Worm (Caenorhabditis elegans) whole organism, L4 larva: ENCODE results near the gene mvb-12.

ENCODE experiments used
- D1046.2 ChIP-seq: fragments of 200-800 bp; sonication (Bioruptor generic); IDR thresholded peaks from 2 replicates; pipeline ENCODE4 v1.3.6; 2022; ENCODE audit warnings: missing genetic modification characterization, missing compliant biosample characterization
- F10B5.3 ChIP-seq: sonication (generic microtip); optimal IDR thresholded peaks from 2 replicates; lab custom pipeline; 2016; ENCODE audit warnings: mild to moderate bottlenecking, missing genetic modification characterization, missing compliant biosample characterization
- F26F4.8 ChIP-seq: fragments of 200-800 bp; sonication (Bioruptor generic); conservative IDR thresholded peaks from 2 replicates; pipeline ENCODE4 v1.3.6; 2022; ENCODE audit warnings: missing genetic modification characterization, missing compliant biosample characterization
- F37D6.2 ChIP-seq: sonication (generic microtip); optimal IDR thresholded peaks from 2 replicates; lab custom pipeline; 2016; ENCODE audit warnings: mild to moderate bottlenecking, missing genetic modification characterization, missing compliant biosample characterization
- R02D3.7 ChIP-seq: fragments of 150-350 bp; sonication (generic microtip); optimal IDR thresholded peaks from 3 replicates; lab custom pipeline; 2014; ENCODE audit warnings: missing biosample characterization, missing genetic modification characterization
- T26A8.4 ChIP-seq: fragments of 200-800 bp; sonication (Bioruptor generic); IDR thresholded peaks from 2 replicates; pipeline ENCODE4 v1.3.6; 2022; ENCODE audit warnings: missing genetic modification characterization, missing compliant biosample characterization
- Y5F2A.4 ChIP-seq: fragments of 200-800 bp; sonication (Bioruptor generic); optimal IDR thresholded peaks from 2 replicates; lab custom pipeline; 2018; ENCODE audit warnings: mild to moderate bottlenecking, missing genetic modification characterization, missing compliant biosample characterization
- Y75B8A.6 ChIP-seq: fragments of 200-800 bp; sonication (Bioruptor generic); IDR thresholded peaks from 2 replicates; pipeline ENCODE4 v1.3.6; 2022; ENCODE audit warnings: missing genetic modification reagents, missing genetic modification characterization, missing compliant biosample characterization
- aha-1 ChIP-seq: fragments of 150-350 bp; peaks from one replicate; lab custom pipeline; 2014; ENCODE audit warnings: missing biosample characterization, missing genetic modification characterization
- arid-1 ChIP-seq: fragments of 200-800 bp; sonication (Bioruptor generic); conservative IDR thresholded peaks from 2 replicates; pipeline ENCODE4 v1.3.6; 2022; ENCODE audit warnings: missing genetic modification reagents, missing genetic modification characterization, missing compliant biosample characterization
- attf-4 ChIP-seq: sonication (generic microtip); optimal IDR thresholded peaks from 3 replicates; lab custom pipeline; 2017; ENCODE audit warnings: missing biosample characterization, missing genetic modification characterization
- ceh-28 ChIP-seq: fragments of 150-350 bp; optimal IDR thresholded peaks from 2 replicates; lab custom pipeline; 2014; ENCODE audit warnings: missing biosample characterization, missing genetic modification reagents, missing genetic modification characterization
- ceh-44 ChIP-seq: fragments of 200-800 bp; sonication (Bioruptor generic); IDR thresholded peaks from 2 replicates; pipeline ENCODE4 v1.3.6; 2022; ENCODE audit warnings: missing genetic modification reagents, missing genetic modification characterization, missing compliant biosample characterization
- ceh-82 ChIP-seq: sonication (generic microtip); optimal IDR thresholded peaks from 2 replicates; lab custom pipeline; 2017; ENCODE audit warnings: missing biosample characterization, missing genetic modification characterization
- cey-2 ChIP-seq: sonication (generic microtip); optimal IDR thresholded peaks from 3 replicates; lab custom pipeline; 2017; ENCODE audit warnings: missing genetic modification characterization, mild to moderate bottlenecking, missing compliant biosample characterization, antibody characterized with exemption, borderline replicate concordance; ENCODE audit not compliant: insufficient read depth
- daf-16 ChIP-seq, 3 experiments: sonication (generic microtip); optimal IDR thresholded peaks; 2 replicates each; lab custom pipeline; 2016 to 2017; ENCODE audit warnings: missing genetic modification characterization in 3 of 3, missing genetic modification reagents in 3 of 3, mild to moderate bottlenecking in 2 of 3, missing compliant biosample characterization in 2 of 3, missing biosample characterization in 1 of 3, moderate library complexity in 1 of 3
- daf-19 ChIP-seq: fragments of 200-800 bp; sonication (Bioruptor generic); conservative IDR thresholded peaks from 2 replicates; pipeline ENCODE4 v1.3.6; 2022; ENCODE audit warnings: missing genetic modification characterization, missing compliant biosample characterization
- dmd-8 ChIP-seq: fragments of 200-800 bp; sonication (Bioruptor generic); IDR thresholded peaks from 2 replicates; pipeline ENCODE4 v1.3.6; 2022; ENCODE audit warnings: missing genetic modification characterization, missing compliant biosample characterization
- dve-1 ChIP-seq: sonication (generic microtip); optimal IDR thresholded peaks from 2 replicates; lab custom pipeline; 2017; ENCODE audit warnings: antibody characterized with exemption, mild to moderate bottlenecking, missing genetic modification characterization, missing compliant biosample characterization; ENCODE audit not compliant: insufficient read depth
- fkh-10 ChIP-seq: fragments of 150-350 bp; optimal IDR thresholded peaks from 2 replicates; lab custom pipeline; 2014; ENCODE audit warnings: missing biosample characterization, missing genetic modification reagents, missing genetic modification characterization
- fos-1 ChIP-seq: fragments of 150-350 bp; optimal IDR thresholded peaks from 2 replicates; lab custom pipeline; 2014; ENCODE audit warnings: missing biosample characterization, missing genetic modification characterization
- hif-1 ChIP-seq, 2 experiments: sonication (generic microtip); optimal IDR thresholded peaks; 2 replicates each; lab custom pipeline; 2016 to 2017; ENCODE audit warnings: missing compliant biosample characterization in 2 of 2, missing genetic modification characterization in 2 of 2, missing genetic modification reagents in 2 of 2, missing genotype in 2 of 2, mild to moderate bottlenecking in 1 of 2
- hmg-1.1 ChIP-seq: fragments of 200-800 bp; sonication (Bioruptor generic); IDR thresholded peaks from 2 replicates; pipeline ENCODE4 v1.3.6; 2022; ENCODE audit warnings: missing genetic modification reagents, missing genetic modification characterization, missing compliant biosample characterization
- jun-1 ChIP-seq: fragments of 150-350 bp; optimal IDR thresholded peaks from 2 replicates; lab custom pipeline; 2014; ENCODE audit warnings: missing biosample characterization, missing genetic modification reagents, missing genetic modification characterization
- lim-7 ChIP-seq: fragments of 200-800 bp; sonication (Bioruptor generic); IDR thresholded peaks from 2 replicates; pipeline ENCODE4 v1.3.6; 2022; ENCODE audit warnings: missing genetic modification characterization, missing compliant biosample characterization
- lin-1 ChIP-seq: fragments of 200-800 bp; sonication (Bioruptor generic); IDR thresholded peaks from 2 replicates; pipeline ENCODE4 v1.3.6; 2022; ENCODE audit warnings: missing genetic modification reagents, missing genetic modification characterization, missing compliant biosample characterization
- lin-29 ChIP-seq: fragments of 200-800 bp; sonication (Bioruptor generic); IDR thresholded peaks from 2 replicates; pipeline ENCODE4 v1.3.6; 2022; ENCODE audit warnings: missing genetic modification reagents, missing genetic modification characterization, missing compliant biosample characterization
- madf-5 ChIP-seq, 2 experiments: fragments of 200-800 bp; sonication (Bioruptor generic); IDR thresholded peaks; 2 replicates each; pipeline ENCODE4 v1.3.6; 2022; ENCODE audit warnings: missing compliant biosample characterization in 2 of 2, missing genetic modification characterization in 2 of 2
- mdl-1 ChIP-seq, 2 experiments: fragments of 150-350 bp in 1 of 2; sonication (generic microtip) in 1 of 2; optimal IDR thresholded peaks; 2 replicates each; lab custom pipeline; 2014 to 2017; ENCODE audit warnings: missing biosample characterization in 2 of 2, missing genetic modification characterization in 2 of 2
- nhr-10 ChIP-seq: fragments of 150-350 bp; optimal IDR thresholded peaks from 2 replicates; lab custom pipeline; 2014; ENCODE audit warnings: missing biosample characterization, missing genetic modification characterization
- nhr-237 ChIP-seq: sonication (generic microtip); optimal IDR thresholded peaks from 2 replicates; lab custom pipeline; 2017; ENCODE audit warnings: missing biosample characterization, missing genetic modification characterization
- nhr-25 ChIP-seq: sonication (generic microtip); optimal IDR thresholded peaks from 2 replicates; lab custom pipeline; 2017; ENCODE audit warnings: missing genetic modification characterization, mild to moderate bottlenecking, missing compliant biosample characterization, antibody characterized with exemption, moderate library complexity, borderline replicate concordance; ENCODE audit not compliant: insufficient read depth
- nhr-41 ChIP-seq: fragments of 200-800 bp; sonication (Bioruptor generic); IDR thresholded peaks from 2 replicates; pipeline ENCODE4 v1.3.6; 2022; ENCODE audit warnings: missing genetic modification reagents, missing genetic modification characterization, missing compliant biosample characterization
- nhr-76 ChIP-seq: fragments of 150-350 bp; optimal IDR thresholded peaks from 2 replicates; lab custom pipeline; 2014; ENCODE audit warnings: missing biosample characterization, missing genetic modification characterization
- nhr-77 ChIP-seq: fragments of 150-350 bp; optimal IDR thresholded peaks from 2 replicates; lab custom pipeline; 2014; ENCODE audit warnings: missing biosample characterization, missing genetic modification characterization
- php-3 ChIP-seq: fragments of 200-800 bp; sonication (Bioruptor generic); IDR thresholded peaks from 2 replicates; pipeline ENCODE4 v1.3.6; 2022; ENCODE audit warnings: missing genetic modification reagents, missing genetic modification characterization, missing compliant biosample characterization
- pqm-1 ChIP-seq: sonication (generic microtip); optimal IDR thresholded peaks from 2 replicates; lab custom pipeline; 2017; ENCODE audit warnings: missing biosample characterization, missing genetic modification characterization
- rbr-2 ChIP-seq: sonication (generic microtip); optimal IDR thresholded peaks from 2 replicates; lab custom pipeline; 2016; ENCODE audit warnings: missing genotype, missing genetic modification characterization, missing compliant biosample characterization
- saeg-2 ChIP-seq: fragments of 200-800 bp; sonication (Bioruptor generic); IDR thresholded peaks from 2 replicates; pipeline ENCODE4 v1.3.6; 2022; ENCODE audit warnings: missing genetic modification reagents, missing genetic modification characterization, missing compliant biosample characterization
- sdz-12 ChIP-seq: fragments of 200-800 bp; sonication (Bioruptor generic); optimal IDR thresholded peaks from 2 replicates; lab custom pipeline; 2018; ENCODE audit warnings: mild to moderate bottlenecking, missing genetic modification characterization, missing compliant biosample characterization
- set-16 ChIP-seq: fragments of 200-800 bp; sonication (Bioruptor generic); IDR thresholded peaks from 2 replicates; pipeline ENCODE4 v1.3.6; 2022; ENCODE audit warnings: missing genetic modification reagents, missing genetic modification characterization, missing compliant biosample characterization
- skn-1 ChIP-seq: fragments of 150-350 bp; optimal IDR thresholded peaks from 2 replicates; lab custom pipeline; 2014; ENCODE audit warnings: missing biosample characterization, missing genetic modification characterization
- snpc-1.2 ChIP-seq: fragments of 200-800 bp; sonication (Bioruptor generic); IDR thresholded peaks from 2 replicates; pipeline ENCODE4 v1.3.6; 2022; ENCODE audit warnings: missing genetic modification reagents, missing genetic modification characterization, missing compliant biosample characterization
- snpc-4 ChIP-seq: fragments of 150-350 bp; optimal IDR thresholded peaks from 2 replicates; lab custom pipeline; 2014; ENCODE audit warnings: missing biosample characterization, missing genetic modification characterization
- spr-3 ChIP-seq: fragments of 200-800 bp; sonication (Bioruptor generic); optimal IDR thresholded peaks from 2 replicates; lab custom pipeline; 2018; ENCODE audit warnings: mild to moderate bottlenecking, missing genetic modification characterization, missing compliant biosample characterization
- tra-1 ChIP-seq: fragments of 200-800 bp; sonication (Bioruptor generic); IDR thresholded peaks from 2 replicates; pipeline ENCODE4 v1.3.6; 2022; ENCODE audit warnings: missing genetic modification reagents, missing genetic modification characterization, missing compliant biosample characterization
- unc-130 ChIP-seq: sonication (generic microtip); optimal IDR thresholded peaks from 2 replicates; lab custom pipeline; 2016; ENCODE audit warnings: missing genetic modification reagents, missing genetic modification characterization, missing compliant biosample characterization
- unc-62 ChIP-seq, 3 experiments: fragments of 150-350 bp in 1 of 3; sonication (generic microtip); optimal IDR thresholded peaks in 2 of 3; peaks in 1 of 3; 1 replicate in 1 of 3; 2 replicates in 2 of 3; lab custom pipeline; 2014 to 2017; ENCODE audit warnings: missing biosample characterization in 3 of 3, missing genetic modification characterization in 3 of 3, missing genetic modification reagents in 3 of 3, missing genotype in 1 of 3
- zag-1 ChIP-seq: fragments of 150-350 bp; optimal IDR thresholded peaks from 2 replicates; lab custom pipeline; 2014; ENCODE audit warnings: missing biosample characterization, missing genetic modification characterization
- zfp-3 ChIP-seq: fragments of 200-800 bp; sonication (Bioruptor generic); conservative IDR thresholded peaks from 2 replicates; pipeline ENCODE4 v1.3.6; 2022; ENCODE audit warnings: missing genetic modification reagents, missing genetic modification characterization, missing compliant biosample characterization
- ztf-11 ChIP-seq: fragments of 150-350 bp; optimal IDR thresholded peaks from 2 replicates; lab custom pipeline; 2014; ENCODE audit warnings: missing biosample characterization, missing genetic modification characterization

The mvb-12 gene

ce11 chrIV:7841218-7841617, 10.9 kb downstream of the mvb-12 start:
- TF ChIP-seq spr-3 (no peak), tra-1 (GFP tag; lab: Robert Waterston, UW) (0 out of 2 replicates have a peak, but pooled peaks have one; percentile 35), fkh-10 (GFP tag; lab: Kevin White, UChicago) (no peak), ceh-28 (tag; lab: Kevin White, UChicago) (no peak), nhr-25 (tag; lab: Kevin White, UChicago) (no peak), ceh-82 (tag; lab: Kevin White, UChicago) (no peak), cey-2 (tag; lab: Kevin White, UChicago) (no peak), unc-130 (GFP tag; lab: Kevin White, UChicago) (no peak), php-3 (GFP tag; lab: Robert Waterston, UW) (peak; percentile 73), hif-1 (tag; optimal IDR thresholded peaks at IDR 0.05; lab: Kevin White, UChicago) (peak in 1 of 2 experiments; percentile 1), attf-4 (tag; lab: Kevin White, UChicago) (no peak), F37D6.2 (tag; lab: Kevin White, UChicago) (no peak), arid-1 (GFP tag; lab: Robert Waterston, UW) (no peak), dmd-8 (GFP tag; lab: Robert Waterston, UW) (no peak), zag-1 (tag; lab: Kevin White, UChicago) (no peak), F26F4.8 (GFP tag; lab: Robert Waterston, UW) (no peak), rbr-2 (no peak), lim-7 (GFP tag; lab: Robert Waterston, UW) (no peak), nhr-76 (tag; lab: Kevin White, UChicago) (no peak), fos-1 (tag; lab: Kevin White, UChicago) (no peak), madf-5 (GFP tag; IDR thresholded peaks at IDR 0.05; lab: Robert Waterston, UW) (no peak), nhr-10 (no peak), saeg-2 (GFP tag; lab: Robert Waterston, UW) (no peak), lin-29 (GFP tag; lab: Robert Waterston, UW) (no peak), Y75B8A.6 (GFP tag; lab: Robert Waterston, UW) (no peak), lin-1 (no peak), nhr-77 (tag; lab: Kevin White, UChicago) (peak; percentile 34), nhr-237 (tag; lab: Kevin White, UChicago) (no peak), sdz-12 (GFP tag; lab: Kevin White, UChicago) (no peak), set-16 (GFP tag; lab: Robert Waterston, UW) (no peak), ceh-44 (GFP tag; lab: Robert Waterston, UW) (no peak), pqm-1 (tag; lab: Kevin White, UChicago) (peak; percentile 90), ztf-11 (tag; lab: Kevin White, UChicago) (no peak), aha-1 (tag; lab: Kevin White, UChicago) (peak; percentile 31), F10B5.3 (tag; lab: Kevin White, UChicago) (no peak), snpc-1.2 (GFP tag; lab: Robert Waterston, UW) (no peak), mdl-1 (tag; optimal IDR thresholded peaks at IDR 0.05; lab: Kevin White, UChicago) (no peak), R02D3.7 (tag; lab: Kevin White, UChicago) (no peak), snpc-4 (tag; lab: Kevin White, UChicago) (no peak), daf-19 (no peak), skn-1 (tag; lab: Kevin White, UChicago) (no peak), hmg-1.1 (no peak), D1046.2 (GFP tag; lab: Robert Waterston, UW) (no peak), jun-1 (tag; lab: Kevin White, UChicago) (no peak), nhr-41 (GFP tag; lab: Robert Waterston, UW) (no peak), unc-62 (GFP tag; optimal IDR thresholded peaks at IDR 0.05 in 1 of 2; lab: Kevin White, UChicago) (no peak), unc-62 (tag; optimal IDR thresholded peaks at IDR 0.05; lab: Kevin White, UChicago) (no peak), zfp-3 (GFP tag; lab: Robert Waterston, UW) (no peak), dve-1 (tag; lab: Kevin White, UChicago) (peak; percentile 59), daf-16 (GFP tag; optimal IDR thresholded peaks at IDR 0.05; lab: Kevin White, UChicago) (no peak), daf-16 (tag; optimal IDR thresholded peaks at IDR 0.05; lab: Kevin White, UChicago) (peak; percentile 94), Y5F2A.4 (GFP tag; lab: Kevin White, UChicago) (no peak), T26A8.4 (GFP tag; lab: Robert Waterston, UW) (no peak)
